Comparison of ENCODE assay signal across 2 worm cellular contexts in genomic region chrV:8129252-8129651, ce11.
TF ChIP-seq lines count a peak whose summit lies in the region.

TSS of gene spr-1 (minus strand) at chrV:8129352.

TF ChIP-seq in whole organism, L1 larva, 84 proteins besides CTCF, POLR2A, EP300 and RAD21:
- no peak for TF ChIP-seq F16B12.6 (tag; optimal IDR thresholded peaks at IDR 0.05; lab: Kevin White, UChicago)
- TF ChIP-seq efl-1 (optimal IDR thresholded peaks at IDR 0.05; lab: Kevin White, UChicago) = no peak
- peak in 1 of 2 experiments; percentile 11 for TF ChIP-seq efl-1 (GFP tag; optimal IDR thresholded peaks at IDR 0.05 in 1 of 2; lab: Kevin White, UChicago)
- no peak for TF ChIP-seq swsn-7 (tag; optimal IDR thresholded peaks at IDR 0.05; lab: Kevin White, UChicago)
- no peak for TF ChIP-seq ztf-11 (tag; optimal IDR thresholded peaks at IDR 0.05; lab: Kevin White, UChicago)
- TF ChIP-seq ztf-4 (tag; optimal IDR thresholded peaks at IDR 0.05; lab: Kevin White, UChicago) = no peak
- no peak for TF ChIP-seq fos-1 (tag; optimal IDR thresholded peaks at IDR 0.05; lab: Kevin White, UChicago)
- peak; percentile 57 for TF ChIP-seq nhr-85 (tag; lab: Kevin White, UChicago)
- TF ChIP-seq unc-62 (GFP tag; optimal IDR thresholded peaks at IDR 0.05; lab: Kevin White, UChicago) = no peak
- peak in 1 of 6 experiments; percentile 48 for TF ChIP-seq elt-3 (tag; optimal IDR thresholded peaks at IDR 0.05; lab: Kevin White, UChicago)
- TF ChIP-seq mef-2 (tag; optimal IDR thresholded peaks at IDR 0.05; lab: Kevin White, UChicago) = no peak
- TF ChIP-seq blmp-1 (tag; optimal IDR thresholded peaks at IDR 0.05; lab: Kevin White, UChicago) = peak; percentile 30
- TF ChIP-seq lin-39 (tag; optimal IDR thresholded peaks at IDR 0.05; lab: Kevin White, UChicago) = no peak
- TF ChIP-seq lin-14 (GFP tag; optimal IDR thresholded peaks at IDR 0.05; lab: Kevin White, UChicago) = no peak
- no peak for TF ChIP-seq skn-1 (tag; optimal IDR thresholded peaks at IDR 0.05; lab: Kevin White, UChicago)
- no peak for TF ChIP-seq isw-1 (GFP tag; IDR thresholded peaks at IDR 0.05; lab: Robert Waterston, UW)

TF ChIP-seq in whole organism, L3 larva, 47 proteins besides CTCF, POLR2A, EP300 and RAD21:
- TF ChIP-seq aly-2 (tag; optimal IDR thresholded peaks at IDR 0.05; lab: Kevin White, UChicago) = no peak
- no peak for TF ChIP-seq ceh-82 (tag; optimal IDR thresholded peaks at IDR 0.05; lab: Kevin White, UChicago)
- TF ChIP-seq nhr-25 (tag; optimal IDR thresholded peaks at IDR 0.05; lab: Kevin White, UChicago) = peak; percentile 40
